Fruit fly (Drosophila melanogaster): ENCODE results near the gene Pop1.
A peak's percentile ranks its signal among the peaks of the same experiment; 100 is the strongest.

The Pop1 gene

DNA sequence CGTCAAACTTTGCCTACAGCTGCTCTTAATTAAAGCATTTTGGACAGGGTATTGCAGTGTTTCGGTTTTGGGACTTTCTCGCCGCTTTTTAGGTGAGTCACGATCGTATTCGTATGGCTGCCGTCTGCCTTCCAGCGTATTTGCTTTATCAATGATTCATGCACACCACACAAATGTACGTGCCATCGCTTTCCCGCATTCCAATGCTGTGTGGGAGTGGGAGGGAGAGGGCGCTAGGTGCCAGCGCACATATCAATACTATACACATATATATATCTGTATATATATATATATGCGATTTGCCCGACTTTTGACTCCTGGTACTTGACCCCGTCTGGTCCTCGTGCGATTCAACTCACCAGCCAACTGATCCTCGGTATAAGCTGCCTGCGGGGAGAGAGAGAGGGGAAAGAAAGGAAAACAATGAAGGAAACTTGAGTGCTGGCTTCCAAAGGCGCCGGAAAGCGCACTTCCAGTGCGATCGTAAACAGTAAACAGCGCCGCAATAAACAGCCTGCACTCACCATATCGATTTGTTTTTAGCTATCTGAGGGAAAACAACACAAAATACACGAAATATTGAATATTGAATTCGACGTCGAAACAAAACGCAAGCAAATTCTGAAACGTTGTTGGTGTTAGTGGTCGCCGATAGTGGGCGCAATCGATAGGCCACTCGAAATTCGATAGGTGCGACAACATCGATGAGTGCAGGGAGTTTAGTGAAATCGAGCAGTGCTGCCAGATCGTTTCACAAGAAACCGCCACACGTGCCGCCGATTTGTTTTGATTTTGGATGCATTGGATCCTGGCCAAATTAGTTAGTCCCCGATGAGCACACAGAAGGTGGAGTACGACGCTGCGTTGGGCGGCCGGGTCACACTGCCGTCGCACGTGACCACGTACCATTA is at the start of gene Pop1, which contains the start of gene Mlc-c:
Pop1 (plus strand) TSS at position 756 of the 911 bp plus-strand sequence.
Mlc-c (minus strand) TSS at position 647 of the 911 bp plus-strand sequence.
- TF ChIP-seq Mio (GFP tag; optimal IDR thresholded peaks at IDR 0.05) (no peak), tai (GFP tag; optimal IDR thresholded peaks at IDR 0.05) (no peak), dl (GFP tag; optimal IDR thresholded peaks at IDR 0.05; ENCODE audit: insufficient read depth in 1 of 2, partially characterized antibody in 2 of 2) (no peak), dsf (GFP tag; optimal IDR thresholded peaks at IDR 0.05; ENCODE audit: borderline replicate concordance) (no peak), lola (GFP tag; optimal IDR thresholded peaks at IDR 0.05) (no peak), N (GFP tag; optimal IDR thresholded peaks at IDR 0.05) (no peak), foxo (GFP tag; optimal IDR thresholded peaks at IDR 0.05) (no peak), Dif (GFP tag; optimal IDR thresholded peaks at IDR 0.05; ENCODE audit: partially characterized antibody) (no peak), Hr83 (GFP tag; optimal IDR thresholded peaks at IDR 0.05; ENCODE audit: poor library complexity, severe bottlenecking) (peak; percentile 7), GATAd (GFP tag; optimal IDR thresholded peaks at IDR 0.05) (no peak), h (GFP tag; optimal IDR thresholded peaks at IDR 0.05) (no peak), CG9705 (GFP tag; optimal IDR thresholded peaks at IDR 0.05) (no peak), usp (GFP tag; optimal IDR thresholded peaks at IDR 0.05) (no peak), Hnf4 (GFP tag; optimal IDR thresholded peaks at IDR 0.05) (no peak), psq (GFP tag; optimal IDR thresholded peaks at IDR 0.05) (peak; percentile 20), br (GFP tag; optimal IDR thresholded peaks at IDR 0.05) (no peak), Vsx2 (GFP tag; optimal IDR thresholded peaks at IDR 0.05; ENCODE audit: partially characterized antibody) (no peak), CG32264 (GFP tag; optimal IDR thresholded peaks at IDR 0.05) (no peak), rgr (GFP tag; optimal IDR thresholded peaks at IDR 0.05) (no peak), HLH106 (tag; optimal IDR thresholded peaks at IDR 0.05) (no peak), Jra (GFP tag; optimal IDR thresholded peaks at IDR 0.05) (peak; percentile 73), pan (optimal IDR thresholded peaks at IDR 0.05) (no peak), sv (GFP tag; optimal IDR thresholded peaks at IDR 0.05) (no peak), Myc (optimal IDR thresholded peaks at IDR 0.05) (peak; percentile 29), ey (GFP tag; optimal IDR thresholded peaks at IDR 0.05) (no peak), CrebA (GFP tag; optimal IDR thresholded peaks at IDR 0.05; ENCODE audit: borderline replicate concordance) (no peak), fru (GFP tag; optimal IDR thresholded peaks at IDR 0.05) (no peak), Hr78 (GFP tag; optimal IDR thresholded peaks at IDR 0.05) (no peak), Rel (GFP tag; optimal IDR thresholded peaks at IDR 0.05) (no peak), Rel (tag; optimal IDR thresholded peaks at IDR 0.05) (peak; percentile 58)

DNA sequence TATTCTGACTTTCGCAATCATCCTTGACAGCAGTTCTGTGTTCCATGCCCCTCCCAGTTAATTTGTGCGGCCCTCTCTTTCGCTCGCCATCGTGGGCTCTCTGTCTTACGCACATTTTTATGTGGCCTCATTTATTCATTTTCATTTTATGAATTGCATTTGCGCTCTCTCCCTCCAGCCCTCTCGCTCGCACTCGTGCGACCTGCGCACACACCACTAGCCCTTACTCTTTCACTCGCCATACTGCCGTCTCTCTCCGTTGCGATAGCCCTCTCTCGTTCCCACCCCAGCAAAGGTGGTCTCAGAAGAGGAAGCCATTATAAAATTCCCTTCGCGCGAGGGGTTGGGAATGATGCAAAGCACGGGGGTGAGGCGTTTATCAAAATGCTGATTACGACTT is 43.0 kb upstream of the Pop1 start:
- TF ChIP-seq Vsx2 (GFP tag; optimal IDR thresholded peaks at IDR 0.05; ENCODE audit: partially characterized antibody) (peak; percentile 26), dsf (GFP tag; optimal IDR thresholded peaks at IDR 0.05; ENCODE audit: borderline replicate concordance) (no peak), Hr78 (GFP tag; optimal IDR thresholded peaks at IDR 0.05) (no peak), Dfd (GFP tag; optimal IDR thresholded peaks at IDR 0.05) (no peak), rgr (GFP tag; optimal IDR thresholded peaks at IDR 0.05) (no peak)

DNA sequence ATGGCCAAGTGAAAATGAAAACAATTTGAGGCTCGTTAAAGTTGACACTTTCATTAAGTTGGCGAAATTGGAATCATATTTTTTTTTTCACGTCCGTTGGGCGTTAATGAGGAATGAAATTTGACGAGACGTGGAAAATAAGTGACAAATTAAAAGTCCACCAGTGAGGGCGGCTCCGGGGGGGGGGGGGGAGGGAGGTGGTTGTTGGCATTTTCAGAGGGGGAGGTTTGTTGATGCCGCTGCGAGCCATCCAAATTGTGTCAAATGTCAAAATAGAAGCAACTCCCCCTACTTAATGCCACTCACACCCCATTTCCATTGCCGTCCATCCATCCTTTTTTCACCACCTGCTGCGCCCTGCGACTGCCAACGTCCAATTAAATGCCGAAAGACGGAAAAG is 35.4 kb upstream of the Pop1 start:
- TF ChIP-seq GATAd (GFP tag; optimal IDR thresholded peaks at IDR 0.05), result no peak
- no peak for TF ChIP-seq woc (GFP tag; optimal IDR thresholded peaks at IDR 0.05)
- TF ChIP-seq fru (GFP tag; optimal IDR thresholded peaks at IDR 0.05), result no peak
- TF ChIP-seq Dfd (GFP tag; optimal IDR thresholded peaks at IDR 0.05), result peak; percentile 77
- no peak for TF ChIP-seq psq (GFP tag; optimal IDR thresholded peaks at IDR 0.05)

DNA sequence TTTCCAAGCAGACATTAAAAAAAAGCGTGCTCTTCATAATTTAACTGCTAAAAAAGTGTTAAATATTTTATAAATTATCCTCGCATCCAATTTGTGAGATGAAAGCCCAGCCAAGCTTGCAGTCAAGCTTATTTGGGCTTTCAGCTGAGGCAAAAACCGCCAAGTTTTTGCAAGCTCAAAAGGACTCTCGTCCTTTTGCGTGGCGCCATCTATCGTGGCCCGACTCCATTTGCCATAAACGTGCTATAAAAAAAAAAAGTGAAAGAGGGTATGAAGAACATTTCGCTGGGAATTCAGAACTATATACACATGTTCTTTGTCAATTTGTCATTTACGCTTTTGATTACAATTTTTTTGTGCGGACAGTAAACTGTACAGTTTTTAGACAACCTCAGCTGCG is 34.0 kb upstream of the Pop1 start:
- TF ChIP-seq pan (optimal IDR thresholded peaks at IDR 0.05) (no peak), Hr83 (GFP tag; optimal IDR thresholded peaks at IDR 0.05; ENCODE audit: poor library complexity, severe bottlenecking) (no peak), Myc (optimal IDR thresholded peaks at IDR 0.05) (no peak), Jra (GFP tag; optimal IDR thresholded peaks at IDR 0.05) (no peak), lola (GFP tag; optimal IDR thresholded peaks at IDR 0.05) (no peak), br (GFP tag; optimal IDR thresholded peaks at IDR 0.05) (no peak)
